Fruit fly (Drosophila melanogaster): ENCODE measurements around the gene CG15130.
A peak's percentile ranks its signal among the peaks of the same experiment; 100 is the strongest.

dm6 chr2L:20427401-20427800 is 2.9 kb upstream of the CG15130 start:
- no peak for TF ChIP-seq D (optimal IDR thresholded peaks at IDR 0.05)
- TF ChIP-seq D (GFP tag; optimal IDR thresholded peaks at IDR 0.05): no peak
- no peak for TF ChIP-seq Atf3 (GFP tag; optimal IDR thresholded peaks at IDR 0.05)
- no peak for TF ChIP-seq CG7839 (tag; optimal IDR thresholded peaks at IDR 0.05)
- no peak for TF ChIP-seq sd (tag; optimal IDR thresholded peaks at IDR 0.05)
- peak; percentile 82 for TF ChIP-seq Doc3 (GFP tag; IDR thresholded peaks at IDR 0.05; ENCODE audit: partially characterized antibody)
- TF ChIP-seq Dp (GFP tag; optimal IDR thresholded peaks at IDR 0.05): peak; percentile 79
- TF ChIP-seq CG15696 (tag; optimal IDR thresholded peaks at IDR 0.05): no peak
- peak; percentile 57 for TF ChIP-seq ato (GFP tag; IDR thresholded peaks at IDR 0.05; ENCODE audit: partially characterized antibody)
- TF ChIP-seq CG1832 (GFP tag; optimal IDR thresholded peaks at IDR 0.05): no peak
- TF ChIP-seq CG10462 (GFP tag; optimal IDR thresholded peaks at IDR 0.05): no peak

Data from whole organism, embryonic.